Worm (Caenorhabditis elegans): Measurements from ENCODE around the gene F10E9.2.

DNA sequence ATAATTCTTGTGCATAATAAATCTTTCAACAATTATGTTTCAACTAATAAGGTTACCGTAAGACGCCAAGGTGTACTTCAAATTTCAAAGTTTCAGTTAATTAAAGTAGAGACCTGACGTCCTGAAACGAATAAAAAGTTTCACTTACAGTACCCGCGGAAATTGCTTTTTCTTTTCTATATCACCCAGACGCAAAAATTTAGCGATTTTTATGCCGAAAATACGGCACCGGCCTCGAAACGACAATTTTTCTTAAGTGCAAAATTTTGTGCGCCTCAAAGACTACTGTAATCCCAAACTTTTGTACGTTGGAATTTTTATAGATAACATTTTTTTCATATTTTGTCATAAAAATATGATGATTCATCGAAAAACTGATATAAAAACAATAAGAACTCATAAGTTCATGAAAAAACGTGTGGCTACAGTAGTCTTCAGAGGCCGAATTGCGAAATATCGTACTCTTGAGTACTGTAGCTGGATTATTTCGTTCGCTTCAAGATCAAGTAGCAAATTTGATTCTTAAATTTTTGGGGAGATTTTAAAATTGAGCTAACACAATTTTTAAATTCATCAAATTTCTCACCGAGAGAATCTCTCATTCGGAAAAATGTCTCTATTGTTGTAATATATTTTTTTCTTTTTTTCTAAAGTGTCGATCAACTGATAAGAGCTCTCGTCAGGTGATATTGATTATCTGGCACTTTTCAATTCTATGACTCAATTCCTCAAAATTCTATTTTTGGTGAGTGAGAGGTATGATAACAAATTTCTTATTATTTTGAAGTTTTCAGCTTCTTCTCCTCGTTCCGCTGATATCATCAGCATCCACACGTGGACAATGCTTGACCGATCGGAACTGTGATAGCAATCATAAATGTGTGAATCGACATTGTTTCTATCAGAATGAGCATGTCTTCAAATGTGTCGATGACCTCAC, 13.4 kb downstream of the F10E9.2 start, which contains the start of gene ZC262.13:
- no peak for TF ChIP-seq zag-1 (tag; optimal IDR thresholded peaks at IDR 0.05)
- no peak for TF ChIP-seq nhr-76 (tag; optimal IDR thresholded peaks at IDR 0.05)
- TF ChIP-seq fkh-10 (GFP tag; optimal IDR thresholded peaks at IDR 0.05) = no peak
- no peak for TF ChIP-seq nhr-77 (tag; optimal IDR thresholded peaks at IDR 0.05)

Measured in whole organism, L3 larva.